Worm (Caenorhabditis elegans): Measurements from ENCODE around the gene sand-1.

DNA sequence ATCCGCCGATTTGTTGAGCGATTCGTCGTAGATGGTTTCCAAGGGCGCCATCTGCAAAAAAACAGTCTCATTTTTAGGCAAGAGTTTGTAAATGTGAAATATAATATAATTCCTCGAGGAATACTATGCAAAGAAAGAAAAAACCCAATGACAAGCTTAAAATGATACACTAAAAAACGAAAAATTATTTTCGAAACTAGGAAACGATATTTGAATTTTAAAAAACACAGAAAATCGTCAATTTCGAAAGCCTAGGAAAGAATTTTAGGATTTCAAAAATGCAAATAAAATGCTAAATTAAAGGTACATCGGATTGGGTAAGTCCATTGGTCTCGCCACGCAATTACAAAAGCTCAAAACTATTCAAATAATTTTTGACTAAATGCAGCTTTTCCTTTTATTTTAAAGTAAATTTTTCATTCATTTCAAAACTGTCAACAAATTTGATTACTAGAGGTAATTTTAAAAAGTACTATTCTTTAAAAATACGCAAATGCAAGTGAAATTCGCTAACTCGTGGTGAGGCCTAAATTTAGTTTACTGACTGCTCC, 24.9 kb downstream of the sand-1 start, which contains the start of the genes htp-1 and ZK616.5:
- TF ChIP-seq fkh-10 (GFP tag; optimal IDR thresholded peaks at IDR 0.05), result no peak
- no peak for TF ChIP-seq tbx-2 (tag; optimal IDR thresholded peaks at IDR 0.05)
- no peak for TF ChIP-seq pat-9 (tag; optimal IDR thresholded peaks at IDR 0.05)
- TF ChIP-seq hlh-15 (tag; optimal IDR thresholded peaks at IDR 0.05), result no peak
- no peak for TF ChIP-seq pha-4 (tag; optimal IDR thresholded peaks at IDR 0.05)
- TF ChIP-seq F13H6.1 (tag; optimal IDR thresholded peaks at IDR 0.05), result no peak
- TF ChIP-seq fax-1 (tag; optimal IDR thresholded peaks at IDR 0.05), result no peak

Measured in whole organism, late embryonic.